Worm (Caenorhabditis elegans): ENCODE results near the gene pbo-1.

pbo-1 gene

ce11 chrIII:2676097-2676496 lies 10.2 kb downstream of the pbo-1 start (continued):
- no peak for TF ChIP-seq nhr-10 (tag; optimal IDR thresholded peaks at IDR 0.05)
- no peak for TF ChIP-seq ces-1 (GFP tag; optimal IDR thresholded peaks at IDR 0.05)
- TF ChIP-seq ceh-62 (tag; optimal IDR thresholded peaks at IDR 0.05) = no peak
- no peak for TF ChIP-seq snpc-4 (tag; optimal IDR thresholded peaks at IDR 0.05)
- TF ChIP-seq lir-3 (tag; optimal IDR thresholded peaks at IDR 0.05) = no peak
- TF ChIP-seq nhr-42 (GFP tag; IDR thresholded peaks at IDR 0.05) = no peak
- TF ChIP-seq ztf-7 (tag; optimal IDR thresholded peaks at IDR 0.05) = no peak
- no peak for TF ChIP-seq egl-27 (tag; optimal IDR thresholded peaks at IDR 0.05)
- TF ChIP-seq duxl-1 (tag; optimal IDR thresholded peaks at IDR 0.05; ENCODE audit: poor library complexity) = no peak
- TF ChIP-seq F10B5.3 (tag; optimal IDR thresholded peaks at IDR 0.05) = no peak
- TF ChIP-seq lin-1 (GFP tag; IDR thresholded peaks at IDR 0.05) = no peak
- TF ChIP-seq set-16 (GFP tag; IDR thresholded peaks at IDR 0.05) = no peak
- no peak for TF ChIP-seq egl-43 (GFP tag; IDR thresholded peaks at IDR 0.05)
- no peak for TF ChIP-seq arid-1 (GFP tag; conservative IDR thresholded peaks at IDR 0.05)

- TF ChIP-seq mxl-2 (GFP tag; conservative IDR thresholded peaks at IDR 0.05) (no peak), F26F4.8 (GFP tag; conservative IDR thresholded peaks at IDR 0.05) (no peak), R02D3.7 (tag; optimal IDR thresholded peaks at IDR 0.05) (no peak), ceh-20 (GFP tag; IDR thresholded peaks at IDR 0.05) (no peak), pqm-1 (tag; optimal IDR thresholded peaks at IDR 0.05) (no peak), aha-1 (tag) (peak; percentile 2), ceh-44 (GFP tag; IDR thresholded peaks at IDR 0.05) (no peak), aly-2 (tag; optimal IDR thresholded peaks at IDR 0.05) (no peak), vab-7 (GFP tag; IDR thresholded peaks at IDR 0.05) (no peak)
These were observed 10.8 kb downstream of the pbo-1 start for ce11 chrIII:2675449-2675848.

- TF ChIP-seq hmg-1.1 (GFP tag; IDR thresholded peaks at IDR 0.05) = no peak
- peak; percentile 46 for TF ChIP-seq aha-1 (tag)
These were observed 28.5 kb downstream of the pbo-1 start, which contains the start of gene let-805 for ce11 chrIII:2657783-2658182. Gene let-805 (plus strand): TSS chrIII:2658083.

ce11 chrIII:2656168-2656567 lies 30.1 kb downstream of the pbo-1 start:
- TF ChIP-seq tra-1 (GFP tag; IDR thresholded peaks at IDR 0.05) = 0 out of 2 replicates have a peak, but pooled peaks have one; percentile 43
- peak; percentile 4 for TF ChIP-seq dve-1 (tag; optimal IDR thresholded peaks at IDR 0.05; ENCODE audit: insufficient read depth)
- TF ChIP-seq nhr-41 (GFP tag; IDR thresholded peaks at IDR 0.05) = no peak
- TF ChIP-seq nhr-25 (tag; optimal IDR thresholded peaks at IDR 0.05; ENCODE audit: borderline replicate concordance, insufficient read depth) = no peak
- TF ChIP-seq ceh-44 (GFP tag; IDR thresholded peaks at IDR 0.05) = no peak
- no peak for TF ChIP-seq lin-39 (tag; optimal IDR thresholded peaks at IDR 0.05)
- TF ChIP-seq R02D3.7 (tag; optimal IDR thresholded peaks at IDR 0.05) = no peak
- TF ChIP-seq daf-19 (GFP tag; conservative IDR thresholded peaks at IDR 0.05) = no peak
- TF ChIP-seq nhr-76 (tag; optimal IDR thresholded peaks at IDR 0.05) = no peak
- TF ChIP-seq zag-1 (tag; optimal IDR thresholded peaks at IDR 0.05) = no peak
- TF ChIP-seq Y75B8A.6 (GFP tag; IDR thresholded peaks at IDR 0.05) = no peak
- no peak for TF ChIP-seq ztf-7 (tag; optimal IDR thresholded peaks at IDR 0.05)
- peak; percentile 51 for TF ChIP-seq nhr-28 (tag; optimal IDR thresholded peaks at IDR 0.05)
- no peak for TF ChIP-seq hmg-1.1 (GFP tag; IDR thresholded peaks at IDR 0.05)
- TF ChIP-seq spr-3 (GFP tag; optimal IDR thresholded peaks at IDR 0.05) = no peak
- TF ChIP-seq ces-1 (GFP tag; optimal IDR thresholded peaks at IDR 0.05) = no peak
- no peak for TF ChIP-seq mdt-29 (GFP tag; IDR thresholded peaks at IDR 0.05)
- TF ChIP-seq daf-12 (tag; optimal IDR thresholded peaks at IDR 0.05) = no peak
- TF ChIP-seq aha-1 (tag) = no peak
- peak; percentile 56 for TF ChIP-seq mxl-3 (GFP tag; optimal IDR thresholded peaks at IDR 0.05)
- TF ChIP-seq hlh-11 (tag; optimal IDR thresholded peaks at IDR 0.05) = peak; percentile 18
- peak; percentile 13; the same call in 1 of the 2 replicates for TF ChIP-seq dmd-6 (GFP tag; IDR thresholded peaks at IDR 0.05)
- TF ChIP-seq rbr-2 (tag; optimal IDR thresholded peaks at IDR 0.05) = no peak
- no peak for TF ChIP-seq lin-13 (GFP tag; optimal IDR thresholded peaks at IDR 0.05)
- TF ChIP-seq egl-43 (GFP tag; IDR thresholded peaks at IDR 0.05) = no peak
- TF ChIP-seq dmd-9 (GFP tag; IDR thresholded peaks at IDR 0.05) = no peak
- TF ChIP-seq lin-15B (tag; optimal IDR thresholded peaks at IDR 0.05) = no peak
- TF ChIP-seq snpc-4 (tag; optimal IDR thresholded peaks at IDR 0.05) = no peak
- no peak for TF ChIP-seq ztf-11 (tag; optimal IDR thresholded peaks at IDR 0.05)
- peak in 1 of 2 experiments; percentile 58 for TF ChIP-seq unc-62 (GFP tag; optimal IDR thresholded peaks at IDR 0.05 in 1 of 2)
- no peak for TF ChIP-seq unc-62 (tag; optimal IDR thresholded peaks at IDR 0.05)
